Worm (Caenorhabditis elegans) whole organism, L4 larva: ENCODE results near the gene Y105C5B.9.
"Not testable (repeated sequence)": the region's sequence is repeated elsewhere in the genome, so short reads cannot be mapped to it uniquely, and the experiment has no call there.

Experiments
- D1046.2 ChIP-seq: fragments of 200-800 bp; sonication (Bioruptor generic); IDR thresholded peaks from 2 replicates; pipeline ENCODE4 v1.3.6; 2022; ENCODE audit warnings: missing genetic modification characterization, missing compliant biosample characterization
- F26F4.8 ChIP-seq: fragments of 200-800 bp; sonication (Bioruptor generic); conservative IDR thresholded peaks from 2 replicates; pipeline ENCODE4 v1.3.6; 2022; ENCODE audit warnings: missing genetic modification characterization, missing compliant biosample characterization
- F37D6.2 ChIP-seq: sonication (generic microtip); optimal IDR thresholded peaks from 2 replicates; lab custom pipeline; 2016; ENCODE audit warnings: mild to moderate bottlenecking, missing genetic modification characterization, missing compliant biosample characterization
- F49E8.2 ChIP-seq: sonication (generic microtip); optimal IDR thresholded peaks from 2 replicates; lab custom pipeline; 2016; ENCODE audit warnings: missing compliant biosample characterization, mild to moderate bottlenecking, missing genetic modification characterization, borderline replicate concordance
- R02D3.7 ChIP-seq: fragments of 150-350 bp; sonication (generic microtip); optimal IDR thresholded peaks from 3 replicates; lab custom pipeline; 2014; ENCODE audit warnings: missing biosample characterization, missing genetic modification characterization
- Y105C5A.15 ChIP-seq: fragments of 200-800 bp; sonication (Bioruptor generic); IDR thresholded peaks from 2 replicates; pipeline ENCODE4 v1.3.6; 2022; ENCODE audit warnings: missing genetic modification characterization, missing compliant biosample characterization
- Y48G9A.11 ChIP-seq: fragments of 200-800 bp; sonication (Bioruptor generic); IDR thresholded peaks from 2 replicates; pipeline ENCODE4 v1.3.6; 2022; ENCODE audit warnings: missing genetic modification reagents, missing genetic modification characterization, missing compliant biosample characterization
- Y75B8A.6 ChIP-seq: fragments of 200-800 bp; sonication (Bioruptor generic); IDR thresholded peaks from 2 replicates; pipeline ENCODE4 v1.3.6; 2022; ENCODE audit warnings: missing genetic modification reagents, missing genetic modification characterization, missing compliant biosample characterization
- ZK337.2 ChIP-seq: fragments of 200-800 bp; sonication (Bioruptor generic); IDR thresholded peaks from 2 replicates; pipeline ENCODE4 v1.3.6; 2022; ENCODE audit warnings: missing genetic modification reagents, missing genetic modification characterization, missing compliant biosample characterization
- arid-1 ChIP-seq: fragments of 200-800 bp; sonication (Bioruptor generic); conservative IDR thresholded peaks from 2 replicates; pipeline ENCODE4 v1.3.6; 2022; ENCODE audit warnings: missing genetic modification reagents, missing genetic modification characterization, missing compliant biosample characterization
- ceh-20 ChIP-seq: fragments of 200-800 bp; sonication (Bioruptor generic); IDR thresholded peaks from 2 replicates; pipeline ENCODE4 v1.3.6; 2022; ENCODE audit warnings: missing genetic modification reagents, missing genetic modification characterization, missing compliant biosample characterization
- ceh-44 ChIP-seq: fragments of 200-800 bp; sonication (Bioruptor generic); IDR thresholded peaks from 2 replicates; pipeline ENCODE4 v1.3.6; 2022; ENCODE audit warnings: missing genetic modification reagents, missing genetic modification characterization, missing compliant biosample characterization
- ceh-62 ChIP-seq: sonication (generic microtip); optimal IDR thresholded peaks from 2 replicates; lab custom pipeline; 2017; ENCODE audit warnings: missing biosample characterization, missing genetic modification characterization
- ctbp-1 ChIP-seq: fragments of 200-800 bp; sonication (Bioruptor generic); IDR thresholded peaks from 2 replicates; pipeline ENCODE4 v1.3.6; 2022; ENCODE audit warnings: missing genetic modification reagents, missing genetic modification characterization, missing compliant biosample characterization
- daf-19 ChIP-seq: fragments of 200-800 bp; sonication (Bioruptor generic); conservative IDR thresholded peaks from 2 replicates; pipeline ENCODE4 v1.3.6; 2022; ENCODE audit warnings: missing genetic modification characterization, missing compliant biosample characterization
- daf-8 ChIP-seq: fragments of 200-800 bp; sonication (Bioruptor generic); IDR thresholded peaks from 2 replicates; pipeline ENCODE4 v1.3.6; 2022; ENCODE audit warnings: missing genetic modification characterization, missing compliant biosample characterization
- dmd-8 ChIP-seq: fragments of 200-800 bp; sonication (Bioruptor generic); IDR thresholded peaks from 2 replicates; pipeline ENCODE4 v1.3.6; 2022; ENCODE audit warnings: missing genetic modification characterization, missing compliant biosample characterization
- dmd-9 ChIP-seq: fragments of 200-800 bp; sonication (Bioruptor generic); IDR thresholded peaks from 2 replicates; pipeline ENCODE4 v1.3.6; 2022; ENCODE audit warnings: missing genetic modification reagents, missing genetic modification characterization, missing compliant biosample characterization
- hlh-30 ChIP-seq: sonication (generic microtip); optimal IDR thresholded peaks from 2 replicates; lab custom pipeline; 2017; ENCODE audit warnings: antibody characterized with exemption, mild to moderate bottlenecking, missing genetic modification characterization, missing compliant biosample characterization; ENCODE audit not compliant: insufficient read depth
- lin-1 ChIP-seq: fragments of 200-800 bp; sonication (Bioruptor generic); IDR thresholded peaks from 2 replicates; pipeline ENCODE4 v1.3.6; 2022; ENCODE audit warnings: missing genetic modification reagents, missing genetic modification characterization, missing compliant biosample characterization
- lin-13 ChIP-seq: fragments of 150-350 bp; optimal IDR thresholded peaks from 2 replicates; lab custom pipeline; 2014; ENCODE audit warnings: missing biosample characterization, missing genetic modification reagents, missing genetic modification characterization
- madf-5 ChIP-seq, 2 experiments: fragments of 200-800 bp; sonication (Bioruptor generic); IDR thresholded peaks; 2 replicates each; pipeline ENCODE4 v1.3.6; 2022; ENCODE audit warnings: missing compliant biosample characterization in 2 of 2, missing genetic modification characterization in 2 of 2
- madf-9 ChIP-seq: fragments of 200-800 bp; sonication (Bioruptor generic); conservative IDR thresholded peaks from 2 replicates; pipeline ENCODE4 v1.3.6; 2022; ENCODE audit warnings: missing genetic modification reagents, missing genetic modification characterization, missing compliant biosample characterization
- mdl-1 ChIP-seq, 2 experiments: fragments of 150-350 bp in 1 of 2; sonication (generic microtip) in 1 of 2; optimal IDR thresholded peaks; 2 replicates each; lab custom pipeline; 2014 to 2017; ENCODE audit warnings: missing biosample characterization in 2 of 2, missing genetic modification characterization in 2 of 2
- mdt-29 ChIP-seq: fragments of 200-800 bp; sonication (Bioruptor generic); IDR thresholded peaks from 2 replicates; pipeline ENCODE4 v1.3.6; 2022; ENCODE audit warnings: missing genetic modification reagents, missing genetic modification characterization, missing compliant biosample characterization
- mes-2 ChIP-seq: sonication (generic microtip); optimal IDR thresholded peaks from 2 replicates; lab custom pipeline; 2016; ENCODE audit warnings: missing genotype, mild to moderate bottlenecking, missing genetic modification characterization, missing compliant biosample characterization; ENCODE audit not compliant: poor library complexity, severe bottlenecking
- mxl-2 ChIP-seq: fragments of 200-800 bp; sonication (Bioruptor generic); conservative IDR thresholded peaks from 2 replicates; pipeline ENCODE4 v1.3.6; 2022; ENCODE audit warnings: missing genetic modification reagents, missing genetic modification characterization, missing compliant biosample characterization
- nhr-102 ChIP-seq: sonication (generic microtip); optimal IDR thresholded peaks from 2 replicates; lab custom pipeline; 2016; ENCODE audit warnings: mild to moderate bottlenecking, missing genetic modification characterization, moderate library complexity, missing compliant biosample characterization
- nhr-11 ChIP-seq: fragments of 150-350 bp; optimal IDR thresholded peaks from 2 replicates; lab custom pipeline; 2014; ENCODE audit warnings: missing biosample characterization, missing genetic modification characterization
- nhr-237 ChIP-seq: sonication (generic microtip); optimal IDR thresholded peaks from 2 replicates; lab custom pipeline; 2017; ENCODE audit warnings: missing biosample characterization, missing genetic modification characterization
- nhr-28 ChIP-seq: fragments of 150-350 bp; optimal IDR thresholded peaks from 2 replicates; lab custom pipeline; 2014; ENCODE audit warnings: missing biosample characterization, missing genetic modification characterization
- nhr-41 ChIP-seq: fragments of 200-800 bp; sonication (Bioruptor generic); IDR thresholded peaks from 2 replicates; pipeline ENCODE4 v1.3.6; 2022; ENCODE audit warnings: missing genetic modification reagents, missing genetic modification characterization, missing compliant biosample characterization
- nhr-48 ChIP-seq: sonication (generic microtip); optimal IDR thresholded peaks from 2 replicates; lab custom pipeline; 2016; ENCODE audit warnings: mild to moderate bottlenecking, missing genetic modification characterization, missing compliant biosample characterization
- nhr-76 ChIP-seq: fragments of 150-350 bp; optimal IDR thresholded peaks from 2 replicates; lab custom pipeline; 2014; ENCODE audit warnings: missing biosample characterization, missing genetic modification characterization
- nhr-77 ChIP-seq: fragments of 150-350 bp; optimal IDR thresholded peaks from 2 replicates; lab custom pipeline; 2014; ENCODE audit warnings: missing biosample characterization, missing genetic modification characterization
- pha-4 ChIP-seq, 2 experiments: fragments of 150-350 bp in 1 of 2; fragments of 200-800 bp in 1 of 2; sonication (Bioruptor generic) in 1 of 2; IDR thresholded peaks in 1 of 2; optimal IDR thresholded peaks in 1 of 2; 2 replicates each; pipeline versions ENCODE4 v1.3.6 to Lab custom; 2014 to 2022; ENCODE audit warnings: missing genetic modification characterization in 2 of 2, missing genetic modification reagents in 2 of 2, missing biosample characterization in 1 of 2, missing compliant biosample characterization in 1 of 2
- saeg-2 ChIP-seq: fragments of 200-800 bp; sonication (Bioruptor generic); IDR thresholded peaks from 2 replicates; pipeline ENCODE4 v1.3.6; 2022; ENCODE audit warnings: missing genetic modification reagents, missing genetic modification characterization, missing compliant biosample characterization
- sdz-12 ChIP-seq: fragments of 200-800 bp; sonication (Bioruptor generic); optimal IDR thresholded peaks from 2 replicates; lab custom pipeline; 2018; ENCODE audit warnings: mild to moderate bottlenecking, missing genetic modification characterization, missing compliant biosample characterization
- skn-1 ChIP-seq: fragments of 150-350 bp; optimal IDR thresholded peaks from 2 replicates; lab custom pipeline; 2014; ENCODE audit warnings: missing biosample characterization, missing genetic modification characterization
- snpc-1.2 ChIP-seq: fragments of 200-800 bp; sonication (Bioruptor generic); IDR thresholded peaks from 2 replicates; pipeline ENCODE4 v1.3.6; 2022; ENCODE audit warnings: missing genetic modification reagents, missing genetic modification characterization, missing compliant biosample characterization
- snpc-4 ChIP-seq: fragments of 150-350 bp; optimal IDR thresholded peaks from 2 replicates; lab custom pipeline; 2014; ENCODE audit warnings: missing biosample characterization, missing genetic modification characterization
- tra-1 ChIP-seq: fragments of 200-800 bp; sonication (Bioruptor generic); IDR thresholded peaks from 2 replicates; pipeline ENCODE4 v1.3.6; 2022; ENCODE audit warnings: missing genetic modification reagents, missing genetic modification characterization, missing compliant biosample characterization
- vab-7 ChIP-seq: fragments of 200-800 bp; sonication (Bioruptor generic); IDR thresholded peaks from 2 replicates; pipeline ENCODE4 v1.3.6; 2022; ENCODE audit warnings: missing genetic modification reagents, missing genetic modification characterization, missing compliant biosample characterization
- zfp-3 ChIP-seq: fragments of 200-800 bp; sonication (Bioruptor generic); conservative IDR thresholded peaks from 2 replicates; pipeline ENCODE4 v1.3.6; 2022; ENCODE audit warnings: missing genetic modification reagents, missing genetic modification characterization, missing compliant biosample characterization

The Y105C5B.9 gene

ce11 chrIV:15894819-15895218 lies 35.6 kb upstream of the Y105C5B.9 start:
- TF ChIP-seq F37D6.2 (tag; lab: Kevin White, UChicago), result no peak
- peak; percentile 53; the same call in 1 of the 2 replicates for TF ChIP-seq snpc-1.2 (GFP tag; lab: Robert Waterston, UW)
- TF ChIP-seq, all 104 proteins: peak for 1

ce11 chrIV:15895861-15896260 lies 34.5 kb upstream of the Y105C5B.9 start:
- peak; percentile 98 for TF ChIP-seq lin-1
- TF ChIP-seq arid-1 (GFP tag; lab: Robert Waterston, UW), result peak; percentile 98
- TF ChIP-seq vab-7 (GFP tag; lab: Robert Waterston, UW), result peak; percentile 96
- TF ChIP-seq madf-9 (GFP tag; lab: Robert Waterston, UW), result peak; percentile 76
- TF ChIP-seq ctbp-1 (GFP tag; lab: Robert Waterston, UW), result peak; percentile 91; the same call in 1 of the 2 replicates
- peak; percentile 90 for TF ChIP-seq zfp-3 (GFP tag; lab: Robert Waterston, UW)
- peak; percentile 87 for TF ChIP-seq dmd-9 (GFP tag; lab: Robert Waterston, UW)
- peak; percentile 99 for TF ChIP-seq Y75B8A.6 (GFP tag; lab: Robert Waterston, UW)
- TF ChIP-seq Y105C5A.15, result peak; percentile 100
- TF ChIP-seq nhr-41 (GFP tag; lab: Robert Waterston, UW), result peak; percentile 90; the same call in 1 of the 2 replicates
- TF ChIP-seq madf-5 (GFP tag; IDR thresholded peaks at IDR 0.05; lab: Robert Waterston, UW), result peak; percentile 15 to 99; a peak in 2 of 4 replicates
- TF ChIP-seq ZK337.2, result peak; percentile 79; the same call in 1 of the 2 replicates
- TF ChIP-seq pha-4 (GFP tag; IDR thresholded peaks at IDR 0.05; lab: Robert Waterston, UW), result peak; percentile 97
- TF ChIP-seq pha-4 (tag; optimal IDR thresholded peaks at IDR 0.05; lab: Kevin White, UChicago), result not testable (repeated sequence)
- peak; percentile 97 for TF ChIP-seq snpc-1.2 (GFP tag; lab: Robert Waterston, UW)
- 0 out of 2 replicates have a peak, but pooled peaks have one; percentile 73 for TF ChIP-seq mxl-2 (GFP tag; lab: Robert Waterston, UW)
- TF ChIP-seq Y48G9A.11 (GFP tag; lab: Robert Waterston, UW), result peak; percentile 89
- peak; percentile 61; the same call in 1 of the 2 replicates for TF ChIP-seq D1046.2
- TF ChIP-seq mdt-29 (GFP tag; lab: Robert Waterston, UW), result peak; percentile 100
- TF ChIP-seq ceh-44 (GFP tag; lab: Robert Waterston, UW), result peak; percentile 97
- TF ChIP-seq tra-1 (GFP tag; lab: Robert Waterston, UW), result peak; percentile 85; the same call in 1 of the 2 replicates

- 0 out of 2 replicates have a peak, but pooled peaks have one; percentile 15 for TF ChIP-seq snpc-1.2 (GFP tag; lab: Robert Waterston, UW)
- TF ChIP-seq dmd-8, result no peak
- no peak for TF ChIP-seq nhr-28
- peak; percentile 47; the same call in 1 of the 2 replicates for TF ChIP-seq Y75B8A.6 (GFP tag; lab: Robert Waterston, UW)
- TF ChIP-seq daf-8 (GFP tag; lab: Robert Waterston, UW), result 0 out of 2 replicates have a peak, but pooled peaks have one; percentile 31
- peak; percentile 56 for TF ChIP-seq sdz-12 (GFP tag; lab: Kevin White, UChicago)
- peak; percentile 36; the same call in 1 of the 2 replicates for TF ChIP-seq mdt-29 (GFP tag; lab: Robert Waterston, UW)
Observed at ce11 chrIV:15900158-15900557, 30.2 kb upstream of the Y105C5B.9 start.

ce11 chrIV:15901123-15901522 lies 29.3 kb upstream of the Y105C5B.9 start, which contains the start of gene Y105C5B.5:
Gene Y105C5B.5 (minus strand): TSS chrIV:15901225.
- TF ChIP-seq nhr-11 (tag; lab: Kevin White, UChicago) (peak; percentile 18), mdt-29 (GFP tag; lab: Robert Waterston, UW) (0 out of 2 replicates have a peak, but pooled peaks have one; percentile 35), nhr-237 (tag; lab: Kevin White, UChicago) (no peak), nhr-48 (no peak), R02D3.7 (tag; lab: Kevin White, UChicago) (no peak), F49E8.2 (no peak), nhr-76 (tag; lab: Kevin White, UChicago) (peak; percentile 19), F26F4.8 (no peak), mdl-1 (tag; optimal IDR thresholded peaks at IDR 0.05; lab: Kevin White, UChicago) (no peak), ceh-62 (no peak), mes-2 (tag; lab: Kevin White, UChicago) (no peak), hlh-30 (tag; lab: Kevin White, UChicago) (peak; percentile 65), pha-4 (GFP tag; IDR thresholded peaks at IDR 0.05; lab: Robert Waterston, UW) (no peak), pha-4 (tag; optimal IDR thresholded peaks at IDR 0.05; lab: Kevin White, UChicago) (no peak), lin-13 (no peak), ceh-20 (no peak), snpc-4 (no peak), skn-1 (no peak), saeg-2 (no peak), daf-19 (GFP tag; lab: Robert Waterston, UW) (no peak), nhr-77 (tag; lab: Kevin White, UChicago) (peak; percentile 52), nhr-102 (tag; lab: Kevin White, UChicago) (no peak)
